Worm (Caenorhabditis elegans) whole organism, early embryonic: ENCODE measurements around the gene C34E10.12.

Experiments used
- B0310.2 ChIP-seq: sonication (generic microtip); optimal IDR thresholded peaks from 2 replicates; lab custom pipeline; 2016; ENCODE audit warnings: mild to moderate bottlenecking, missing genetic modification characterization, missing compliant biosample characterization
- F13C5.2 ChIP-seq: sonication (generic microtip); optimal IDR thresholded peaks from 2 replicates; lab custom pipeline; 2017; ENCODE audit warnings: mild to moderate bottlenecking, missing genetic modification characterization, inconsistent platforms, missing compliant biosample characterization
- aly-1 ChIP-seq: sonication (generic microtip); optimal IDR thresholded peaks from 2 replicates; lab custom pipeline; 2016; ENCODE audit warnings: missing genetic modification characterization, missing compliant biosample characterization
- ama-1 ChIP-seq: fragments of 150-350 bp; optimal IDR thresholded peaks from 2 replicates; lab custom pipeline; 2014
- ceh-13 ChIP-seq: fragments of 200-800 bp; sonication (Bioruptor generic); optimal IDR thresholded peaks from 2 replicates; lab custom pipeline; 2018; ENCODE audit warnings: mild to moderate bottlenecking, missing genetic modification characterization, missing compliant biosample characterization
- ceh-36 ChIP-seq: sonication (generic microtip); optimal IDR thresholded peaks from 2 replicates; lab custom pipeline; 2016; ENCODE audit warnings: missing genetic modification characterization, inconsistent platforms, missing compliant biosample characterization
- ets-7 ChIP-seq: sonication (generic microtip); optimal IDR thresholded peaks from 2 replicates; lab custom pipeline; 2016; ENCODE audit warnings: missing genotype, missing genetic modification characterization, missing compliant biosample characterization
- flt-1 ChIP-seq: fragments of 200-800 bp; sonication (Bioruptor generic); IDR thresholded peaks from 2 replicates; pipeline ENCODE4 v1.3.6; 2022; ENCODE audit warnings: missing genetic modification characterization, missing compliant biosample characterization
- hmbx-1 ChIP-seq: sonication (generic microtip); optimal IDR thresholded peaks from 2 replicates; lab custom pipeline; 2016; ENCODE audit warnings: mild to moderate bottlenecking, missing genetic modification characterization, missing compliant biosample characterization
- hmg-4 ChIP-seq: fragments of 200-800 bp; sonication (Bioruptor generic); optimal IDR thresholded peaks from 2 replicates; lab custom pipeline; 2018; ENCODE audit warnings: mild to moderate bottlenecking, missing genetic modification characterization, missing compliant biosample characterization
- hnd-1 ChIP-seq: sonication (generic microtip); optimal IDR thresholded peaks from 2 replicates; lab custom pipeline; 2016; ENCODE audit warnings: missing genetic modification characterization, missing compliant biosample characterization
- pes-1 ChIP-seq: fragments of 200-800 bp; sonication (Bioruptor generic); IDR thresholded peaks from 2 replicates; pipeline ENCODE4 v1.3.6; 2022; ENCODE audit warnings: missing genetic modification reagents, missing genetic modification characterization, missing compliant biosample characterization
- scrt-1 ChIP-seq: fragments of 200-800 bp; sonication (Bioruptor generic); IDR thresholded peaks from 2 replicates; pipeline ENCODE4 v1.3.6; 2022; ENCODE audit warnings: missing genetic modification characterization, missing compliant biosample characterization
- sea-1 ChIP-seq: fragments of 200-800 bp; sonication (Bioruptor generic); conservative IDR thresholded peaks from 2 replicates; pipeline ENCODE4 v1.3.6; 2022; ENCODE audit warnings: missing genetic modification characterization, missing compliant biosample characterization
- tbx-11 ChIP-seq: fragments of 200-800 bp; sonication (Bioruptor generic); IDR thresholded peaks from 2 replicates; pipeline ENCODE4 v1.3.6; 2022; ENCODE audit warnings: missing genetic modification characterization, missing compliant biosample characterization
- tbx-37 ChIP-seq: fragments of 200-800 bp; sonication (Bioruptor generic); conservative IDR thresholded peaks from 2 replicates; pipeline ENCODE4 v1.3.6; 2022; ENCODE audit warnings: missing genetic modification reagents, missing genetic modification characterization, missing compliant biosample characterization
- tra-4 ChIP-seq: sonication (generic microtip); optimal IDR thresholded peaks from 2 replicates; lab custom pipeline; 2017; ENCODE audit warnings: missing genetic modification characterization, missing compliant biosample characterization

C34E10.12 gene

ce11 chrIII:5228839-5229238, 1.2 kb upstream of the C34E10.12 start:
- no peak for TF ChIP-seq ceh-36
- TF ChIP-seq tbx-37 (GFP tag; lab: Robert Waterston, UW) = no peak
- TF ChIP-seq ceh-13 (GFP tag; lab: Kevin White, UChicago) = no peak
- TF ChIP-seq pes-1 (GFP tag; lab: Robert Waterston, UW) = no peak
- no peak for TF ChIP-seq ets-7 (tag; lab: Kevin White, UChicago)
- no peak for TF ChIP-seq hnd-1 (tag; lab: Kevin White, UChicago)
- TF ChIP-seq flt-1 (GFP tag; lab: Robert Waterston, UW) = no peak
- TF ChIP-seq ama-1 (lab: Kevin White, UChicago) = no peak
- TF ChIP-seq B0310.2 (tag; lab: Kevin White, UChicago) = no peak
- TF ChIP-seq scrt-1 (GFP tag; lab: Robert Waterston, UW) = no peak
- TF ChIP-seq tbx-11 (GFP tag; lab: Robert Waterston, UW) = no peak
- TF ChIP-seq hmbx-1 (tag; lab: Kevin White, UChicago) = no peak

ce11 chrIII:5225321-5225720, 2.4 kb downstream of the C34E10.12 start, which contains the start of gene nex-1:
Gene nex-1 (plus strand): TSS chrIII:5225621.
- TF ChIP-seq ama-1 (lab: Kevin White, UChicago) = no peak
- TF ChIP-seq hmg-4 (GFP tag; lab: Kevin White, UChicago) = no peak
- no peak for TF ChIP-seq pes-1 (GFP tag; lab: Robert Waterston, UW)
- no peak for TF ChIP-seq hmbx-1 (tag; lab: Kevin White, UChicago)
- no peak for TF ChIP-seq ceh-13 (GFP tag; lab: Kevin White, UChicago)
- TF ChIP-seq scrt-1 (GFP tag; lab: Robert Waterston, UW) = no peak
- no peak for TF ChIP-seq flt-1 (GFP tag; lab: Robert Waterston, UW)
- TF ChIP-seq tra-4 (tag; lab: Kevin White, UChicago) = no peak
- no peak for TF ChIP-seq B0310.2 (tag; lab: Kevin White, UChicago)
- no peak for TF ChIP-seq sea-1 (GFP tag; lab: Robert Waterston, UW)
- TF ChIP-seq tbx-37 (GFP tag; lab: Robert Waterston, UW) = no peak
- TF ChIP-seq ceh-36 = no peak
- no peak for TF ChIP-seq aly-1 (tag; lab: Kevin White, UChicago)
- no peak for TF ChIP-seq ets-7 (tag; lab: Kevin White, UChicago)
- no peak for TF ChIP-seq F13C5.2 (tag; lab: Kevin White, UChicago)
- TF ChIP-seq tbx-11 (GFP tag; lab: Robert Waterston, UW) = no peak
- no peak for TF ChIP-seq hnd-1 (tag; lab: Kevin White, UChicago)

ce11 chrIII:5224908-5225307, 2.8 kb downstream of the C34E10.12 start:
- no peak for TF ChIP-seq tbx-37 (GFP tag; lab: Robert Waterston, UW)

ce11 chrIII:5222777-5223176, 4.9 kb downstream of the C34E10.12 start:
- TF ChIP-seq F13C5.2 (tag; lab: Kevin White, UChicago) (no peak), hmbx-1 (tag; lab: Kevin White, UChicago) (no peak), ceh-13 (GFP tag; lab: Kevin White, UChicago) (no peak), hmg-4 (GFP tag; lab: Kevin White, UChicago) (no peak), tra-4 (tag; lab: Kevin White, UChicago) (no peak), ama-1 (lab: Kevin White, UChicago) (no peak), B0310.2 (tag; lab: Kevin White, UChicago) (no peak), ets-7 (tag; lab: Kevin White, UChicago) (no peak), tbx-11 (GFP tag; lab: Robert Waterston, UW) (no peak), aly-1 (tag; lab: Kevin White, UChicago) (no peak), flt-1 (GFP tag; lab: Robert Waterston, UW) (no peak), tbx-37 (GFP tag; lab: Robert Waterston, UW) (no peak)

ce11 chrIII:5221820-5222219, 5.9 kb downstream of the C34E10.12 start:
- no peak for TF ChIP-seq aly-1 (tag; lab: Kevin White, UChicago)
- TF ChIP-seq tbx-37 (GFP tag; lab: Robert Waterston, UW) = no peak
- no peak for TF ChIP-seq tra-4 (tag; lab: Kevin White, UChicago)
- TF ChIP-seq scrt-1 (GFP tag; lab: Robert Waterston, UW) = no peak
- no peak for TF ChIP-seq hmg-4 (GFP tag; lab: Kevin White, UChicago)
- TF ChIP-seq B0310.2 (tag; lab: Kevin White, UChicago) = no peak
- TF ChIP-seq flt-1 (GFP tag; lab: Robert Waterston, UW) = no peak
- TF ChIP-seq ets-7 (tag; lab: Kevin White, UChicago) = no peak
- no peak for TF ChIP-seq sea-1 (GFP tag; lab: Robert Waterston, UW)
- no peak for TF ChIP-seq ama-1 (lab: Kevin White, UChicago)
- no peak for TF ChIP-seq hmbx-1 (tag; lab: Kevin White, UChicago)
- TF ChIP-seq F13C5.2 (tag; lab: Kevin White, UChicago) = no peak
- TF ChIP-seq hnd-1 (tag; lab: Kevin White, UChicago) = no peak
- no peak for TF ChIP-seq tbx-11 (GFP tag; lab: Robert Waterston, UW)
- no peak for TF ChIP-seq ceh-13 (GFP tag; lab: Kevin White, UChicago)
- no peak for TF ChIP-seq pes-1 (GFP tag; lab: Robert Waterston, UW)

ce11 chrIII:5218687-5219086, 9.0 kb downstream of the C34E10.12 start, which contains the start of gene ZC155.2:
Gene ZC155.2 (plus strand): TSS chrIII:5218987.
- TF ChIP-seq F13C5.2 (tag; lab: Kevin White, UChicago) (no peak), ama-1 (lab: Kevin White, UChicago) (no peak), hmbx-1 (tag; lab: Kevin White, UChicago) (no peak), B0310.2 (tag; lab: Kevin White, UChicago) (no peak), tbx-37 (GFP tag; lab: Robert Waterston, UW) (no peak), sea-1 (GFP tag; lab: Robert Waterston, UW) (no peak), scrt-1 (GFP tag; lab: Robert Waterston, UW) (no peak), hnd-1 (tag; lab: Kevin White, UChicago) (no peak), tbx-11 (GFP tag; lab: Robert Waterston, UW) (no peak), aly-1 (tag; lab: Kevin White, UChicago) (no peak)

- TF ChIP-seq ets-7 (tag; lab: Kevin White, UChicago) = no peak
Observed at ce11 chrIII:5217511-5217910, 10.2 kb downstream of the C34E10.12 start, which contains the start of gene cutl-19. Gene cutl-19 (minus strand): TSS chrIII:5217611.
